Worm (Caenorhabditis elegans) whole organism, early embryonic: ENCODE data around the gene noca-1.

Experiments used
- B0310.2 ChIP-seq: sonication (generic microtip); optimal IDR thresholded peaks from 2 replicates; lab custom pipeline; 2016; ENCODE audit warnings: mild to moderate bottlenecking, missing genetic modification characterization, missing compliant biosample characterization
- F13C5.2 ChIP-seq: sonication (generic microtip); optimal IDR thresholded peaks from 2 replicates; lab custom pipeline; 2017; ENCODE audit warnings: mild to moderate bottlenecking, missing genetic modification characterization, inconsistent platforms, missing compliant biosample characterization
- aly-1 ChIP-seq: sonication (generic microtip); optimal IDR thresholded peaks from 2 replicates; lab custom pipeline; 2016; ENCODE audit warnings: missing genetic modification characterization, missing compliant biosample characterization
- ama-1 ChIP-seq: fragments of 150-350 bp; optimal IDR thresholded peaks from 2 replicates; lab custom pipeline; 2014
- ceh-13 ChIP-seq: fragments of 200-800 bp; sonication (Bioruptor generic); optimal IDR thresholded peaks from 2 replicates; lab custom pipeline; 2018; ENCODE audit warnings: mild to moderate bottlenecking, missing genetic modification characterization, missing compliant biosample characterization
- ceh-36 ChIP-seq: sonication (generic microtip); optimal IDR thresholded peaks from 2 replicates; lab custom pipeline; 2016; ENCODE audit warnings: missing genetic modification characterization, inconsistent platforms, missing compliant biosample characterization
- flt-1 ChIP-seq: fragments of 200-800 bp; sonication (Bioruptor generic); IDR thresholded peaks from 2 replicates; pipeline ENCODE4 v1.3.6; 2022; ENCODE audit warnings: missing genetic modification characterization, missing compliant biosample characterization
- hmg-4 ChIP-seq: fragments of 200-800 bp; sonication (Bioruptor generic); optimal IDR thresholded peaks from 2 replicates; lab custom pipeline; 2018; ENCODE audit warnings: mild to moderate bottlenecking, missing genetic modification characterization, missing compliant biosample characterization
- hnd-1 ChIP-seq: sonication (generic microtip); optimal IDR thresholded peaks from 2 replicates; lab custom pipeline; 2016; ENCODE audit warnings: missing genetic modification characterization, missing compliant biosample characterization
- sea-1 ChIP-seq: fragments of 200-800 bp; sonication (Bioruptor generic); conservative IDR thresholded peaks from 2 replicates; pipeline ENCODE4 v1.3.6; 2022; ENCODE audit warnings: missing genetic modification characterization, missing compliant biosample characterization
- tra-4 ChIP-seq: sonication (generic microtip); optimal IDR thresholded peaks from 2 replicates; lab custom pipeline; 2017; ENCODE audit warnings: missing genetic modification characterization, missing compliant biosample characterization

DNA sequence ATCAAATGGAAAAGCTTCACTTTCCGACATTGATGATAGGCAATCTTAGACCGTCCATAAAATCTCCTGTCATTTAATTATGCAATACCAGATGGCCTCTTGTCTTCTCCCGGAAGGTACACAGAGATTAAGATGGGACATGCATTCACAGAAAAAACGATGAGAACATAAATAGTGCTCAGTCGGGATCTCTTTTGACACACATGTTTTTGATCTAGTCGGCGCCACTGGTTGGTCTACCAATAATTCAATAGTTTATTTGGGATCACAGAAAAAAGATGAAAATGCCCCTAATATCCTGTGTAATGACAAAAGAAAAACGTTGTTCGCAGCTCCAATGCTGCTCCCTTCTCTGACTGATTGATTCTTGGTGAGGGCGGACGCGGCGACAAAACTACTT, 8.3 kb downstream of the noca-1 start:
- TF ChIP-seq aly-1 (tag; lab: Kevin White, UChicago) (no peak), hmg-4 (GFP tag; lab: Kevin White, UChicago) (no peak), flt-1 (GFP tag; lab: Robert Waterston, UW) (no peak), hnd-1 (no peak), sea-1 (GFP tag; lab: Robert Waterston, UW) (no peak), ceh-13 (no peak), ama-1 (lab: Kevin White, UChicago) (no peak), F13C5.2 (no peak), tra-4 (tag; lab: Kevin White, UChicago) (no peak), ceh-36 (tag; lab: Kevin White, UChicago) (no peak), B0310.2 (no peak)
